Worm (Caenorhabditis elegans) whole organism, late embryonic: Measurements from ENCODE around the gene F54H12.7.

Source experiments
- K02D7.2 ChIP-seq: sonication (generic microtip); optimal IDR thresholded peaks from 2 replicates; lab custom pipeline; 2017; ENCODE audit warnings: mild to moderate bottlenecking, missing genetic modification characterization, missing compliant biosample characterization
- T23F11.4 ChIP-seq: fragments of 200-800 bp; sonication (Bioruptor generic); optimal IDR thresholded peaks from 2 replicates; lab custom pipeline; 2018; ENCODE audit warnings: mild to moderate bottlenecking, missing genetic modification characterization, missing compliant biosample characterization
- ahr-1 ChIP-seq: sonication (generic microtip); optimal IDR thresholded peaks from 2 replicates; lab custom pipeline; 2016; ENCODE audit warnings: missing genetic modification characterization, missing compliant biosample characterization
- ama-1 ChIP-seq: fragments of 150-350 bp; optimal IDR thresholded peaks from 2 replicates; lab custom pipeline; 2014
- ceh-14 ChIP-seq: sonication (generic microtip); optimal IDR thresholded peaks from 2 replicates; lab custom pipeline; 2016; ENCODE audit warnings: missing genotype, missing genetic modification characterization, missing compliant biosample characterization
- ceh-34 ChIP-seq: sonication (generic microtip); optimal IDR thresholded peaks from 2 replicates; lab custom pipeline; 2016; ENCODE audit warnings: mild to moderate bottlenecking, missing genetic modification characterization, missing compliant biosample characterization
- ceh-6 ChIP-seq: fragments of 200-800 bp; sonication (Bioruptor generic); optimal IDR thresholded peaks from 2 replicates; lab custom pipeline; 2018; ENCODE audit warnings: mild to moderate bottlenecking, missing genetic modification characterization, missing compliant biosample characterization
- ceh-9 ChIP-seq: sonication (generic microtip); optimal IDR thresholded peaks from 2 replicates; lab custom pipeline; 2016; ENCODE audit warnings: mild to moderate bottlenecking, missing genetic modification characterization, inconsistent platforms, missing compliant biosample characterization
- dve-1 ChIP-seq: sonication (generic microtip); optimal IDR thresholded peaks from 2 replicates; lab custom pipeline; 2017; ENCODE audit warnings: antibody characterized with exemption, mild to moderate bottlenecking, missing genetic modification characterization, missing compliant biosample characterization
- elt-2 ChIP-seq: sonication (generic microtip); optimal IDR thresholded peaks from 2 replicates; lab custom pipeline; 2016; ENCODE audit warnings: missing genetic modification reagents, missing genetic modification characterization, missing compliant biosample characterization
- ets-4 ChIP-seq: sonication (generic microtip); optimal IDR thresholded peaks from 2 replicates; lab custom pipeline; 2016; ENCODE audit warnings: missing genetic modification characterization, missing compliant biosample characterization
- fax-1 ChIP-seq: sonication (generic microtip); optimal IDR thresholded peaks from 2 replicates; lab custom pipeline; 2016; ENCODE audit warnings: missing genotype, missing genetic modification characterization, missing compliant biosample characterization
- fkh-10 ChIP-seq: fragments of 150-350 bp; optimal IDR thresholded peaks from 2 replicates; lab custom pipeline; 2014; ENCODE audit warnings: missing biosample characterization, missing genetic modification reagents, missing genetic modification characterization
- hlh-6 ChIP-seq: sonication (generic microtip); optimal IDR thresholded peaks from 2 replicates; lab custom pipeline; 2016; ENCODE audit warnings: missing genotype, missing genetic modification characterization, missing compliant biosample characterization
- nhr-11 ChIP-seq: fragments of 150-350 bp; optimal IDR thresholded peaks from 2 replicates; lab custom pipeline; 2014; ENCODE audit warnings: missing biosample characterization, missing genetic modification characterization
- pha-2 ChIP-seq: sonication (generic microtip); optimal IDR thresholded peaks from 2 replicates; lab custom pipeline; 2017; ENCODE audit warnings: mild to moderate bottlenecking, missing genetic modification characterization, missing compliant biosample characterization
- pha-4 ChIP-seq: fragments of 150-350 bp; optimal IDR thresholded peaks from 2 replicates; lab custom pipeline; 2018; ENCODE audit warnings: missing biosample characterization, missing genetic modification reagents, missing genetic modification characterization
- sdc-2 ChIP-seq: sonication (generic microtip); optimal IDR thresholded peaks from 2 replicates; lab custom pipeline; 2016; ENCODE audit warnings: missing genotype, missing genetic modification characterization, missing compliant biosample characterization
- sox-2 ChIP-seq: fragments of 200-800 bp; sonication (Bioruptor generic); IDR thresholded peaks from 2 replicates; pipeline ENCODE4 v1.3.6; 2022; ENCODE audit warnings: missing genetic modification reagents, missing genetic modification characterization, missing compliant biosample characterization
- syd-9 ChIP-seq: sonication (generic microtip); optimal IDR thresholded peaks from 2 replicates; lab custom pipeline; 2016; ENCODE audit warnings: mild to moderate bottlenecking, missing genetic modification characterization, moderate library complexity, missing compliant biosample characterization
- tbx-2 ChIP-seq: sonication (generic microtip); optimal IDR thresholded peaks from 2 replicates; lab custom pipeline; 2016; ENCODE audit warnings: missing genetic modification characterization, missing compliant biosample characterization
- ttx-3 ChIP-seq: sonication (generic microtip); optimal IDR thresholded peaks from 2 replicates; lab custom pipeline; 2016; ENCODE audit warnings: missing genetic modification reagents, missing genetic modification characterization, missing compliant biosample characterization
- unc-55 ChIP-seq: sonication (generic microtip); optimal IDR thresholded peaks from 2 replicates; lab custom pipeline; 2017; ENCODE audit warnings: missing biosample characterization, missing genetic modification reagents, missing genetic modification characterization
- zip-5 ChIP-seq: sonication (generic microtip); optimal IDR thresholded peaks from 2 replicates; lab custom pipeline; 2016; ENCODE audit warnings: missing genetic modification characterization, missing compliant biosample characterization

The F54H12.7 gene

ce11 chrIII:8016438-8016837 lies 47.3 kb downstream of the F54H12.7 start, which contains the start of gene F44B9.5:
Gene F44B9.5, minus strand, starts transcription at chrIII:8016538.
- TF ChIP-seq unc-55 (GFP tag; lab: Kevin White, UChicago), result no peak
- TF ChIP-seq pha-2, result no peak
- TF ChIP-seq fkh-10 (GFP tag; lab: Kevin White, UChicago), result no peak
- TF ChIP-seq ceh-9 (tag; lab: Kevin White, UChicago), result no peak
- TF ChIP-seq, all 69 proteins: peak for 0

- TF ChIP-seq elt-2 (tag; lab: Kevin White, UChicago) (no peak), ttx-3 (tag; lab: Kevin White, UChicago) (no peak), sox-2 (GFP tag; lab: Robert Waterston, UW) (no peak), zip-5 (no peak), ets-4 (no peak), dve-1 (tag; lab: Kevin White, UChicago) (no peak), ceh-34 (tag; lab: Kevin White, UChicago) (no peak), tbx-2 (tag; lab: Kevin White, UChicago) (no peak), ama-1 (lab: Kevin White, UChicago) (no peak), pha-4 (tag; lab: Kevin White, UChicago) (no peak), T23F11.4 (GFP tag; lab: Kevin White, UChicago) (no peak), sdc-2 (no peak), K02D7.2 (tag; lab: Kevin White, UChicago) (no peak), syd-9 (no peak), fax-1 (no peak), ahr-1 (tag; lab: Kevin White, UChicago) (no peak), hlh-6 (tag; lab: Kevin White, UChicago) (no peak), ceh-6 (GFP tag; lab: Kevin White, UChicago) (no peak), nhr-11 (tag; lab: Kevin White, UChicago) (no peak), ceh-14 (tag; lab: Kevin White, UChicago) (no peak)
Measured at ce11 chrIII:8017053-8017452, 47.9 kb downstream of the F54H12.7 start.
